Fruit fly (Drosophila melanogaster) whole organism, prepupa: ENCODE measurements around the gene Twdlalpha.

Experiments used
- CG10631 ChIP-seq: fragments of 200-800 bp; sonication (Bioruptor generic); optimal IDR thresholded peaks from 2 replicates; lab custom pipeline; 2016; ENCODE audit warnings: missing biosample characterization, missing genetic modification characterization
- CG10669 ChIP-seq: fragments of 200-800 bp; sonication (Bioruptor generic); optimal IDR thresholded peaks from 3 replicates; lab custom pipeline; 2018; ENCODE audit warnings: missing biosample characterization, mild to moderate bottlenecking, missing genetic modification characterization, moderate library complexity
- CG11294 ChIP-seq: fragments of 200-800 bp; sonication (Bioruptor generic); IDR thresholded peaks from 2 replicates; pipeline ENCODE4 v1.3.6; 2022; ENCODE audit warnings: missing biosample characterization, missing genetic modification characterization
- CG11762 ChIP-seq: fragments of 200-800 bp; sonication (Bioruptor generic); optimal IDR thresholded peaks from 3 replicates; lab custom pipeline; 2016; ENCODE audit warnings: missing biosample characterization, missing genetic modification characterization; ENCODE audit not compliant: insufficient read depth
- CG11902 ChIP-seq: fragments of 200-800 bp; sonication (Bioruptor generic); optimal IDR thresholded peaks from 3 replicates; lab custom pipeline; 2016; ENCODE audit warnings: missing biosample characterization, missing genetic modification characterization
- CG15336 ChIP-seq: fragments of 200-800 bp; sonication (Bioruptor generic); IDR thresholded peaks from 2 replicates; pipeline ENCODE4 v1.3.6; 2022; ENCODE audit warnings: missing biosample characterization, missing genetic modification characterization
- CG1621 ChIP-seq: fragments of 200-800 bp; sonication (Bioruptor generic); optimal IDR thresholded peaks from 3 replicates; lab custom pipeline; 2018; ENCODE audit warnings: missing biosample characterization, mild to moderate bottlenecking, missing genetic modification characterization
- CG16779 ChIP-seq: fragments of 200-800 bp; sonication (Bioruptor generic); optimal IDR thresholded peaks from 3 replicates; lab custom pipeline; 2017; ENCODE audit warnings: missing biosample characterization, mild to moderate bottlenecking, missing genetic modification characterization
- CG3032 ChIP-seq: fragments of 200-800 bp; optimal IDR thresholded peaks from 2 replicates; lab custom pipeline; 2019; ENCODE audit warnings: missing biosample characterization, mild to moderate bottlenecking, missing genetic modification characterization, moderate library complexity
- CG31627 ChIP-seq: fragments of 200-800 bp; sonication (Bioruptor generic); optimal IDR thresholded peaks from 3 replicates; lab custom pipeline; 2016; ENCODE audit warnings: missing biosample characterization, missing genetic modification characterization
- CG32006 ChIP-seq: fragments of 200-800 bp; sonication (Bioruptor generic); optimal IDR thresholded peaks from 3 replicates; lab custom pipeline; 2017; ENCODE audit warnings: missing biosample characterization, mild to moderate bottlenecking, missing genetic modification characterization
- CG34406 ChIP-seq: fragments of 200-800 bp; sonication (Bioruptor generic); optimal IDR thresholded peaks from 3 replicates; lab custom pipeline; 2016; ENCODE audit warnings: missing biosample characterization, missing genetic modification characterization
- CG3919 ChIP-seq: fragments of 200-800 bp; sonication (Bioruptor generic); optimal IDR thresholded peaks from 3 replicates; lab custom pipeline; 2016; ENCODE audit warnings: missing biosample characterization, missing genetic modification characterization
- CG4318 ChIP-seq: fragments of 200-800 bp; sonication (Bioruptor generic); optimal IDR thresholded peaks from 3 replicates; lab custom pipeline; 2017; ENCODE audit warnings: missing biosample characterization, mild to moderate bottlenecking, missing genetic modification characterization
- CG6163 ChIP-seq: fragments of 200-800 bp; sonication (Bioruptor generic); IDR thresholded peaks from 3 replicates; pipeline ENCODE4 v1.3.6; 2022; ENCODE audit warnings: missing biosample characterization, missing genetic modification characterization
- CG6276 ChIP-seq: fragments of 200-800 bp; sonication (Bioruptor generic); optimal IDR thresholded peaks from 2 replicates; lab custom pipeline; 2017; ENCODE audit warnings: missing biosample characterization, mild to moderate bottlenecking, missing genetic modification characterization
- CG6792 ChIP-seq: fragments of 200-800 bp; sonication (Bioruptor generic); optimal IDR thresholded peaks from 3 replicates; lab custom pipeline; 2016; ENCODE audit warnings: missing biosample characterization, missing genetic modification characterization
- CG6808 ChIP-seq: fragments of 200-800 bp; sonication (Bioruptor generic); optimal IDR thresholded peaks from 3 replicates; lab custom pipeline; 2017; ENCODE audit warnings: missing biosample characterization, missing genetic modification characterization, mild to moderate bottlenecking, moderate library complexity, missing genetic modification reagents
- CG7368 ChIP-seq: fragments of 200-800 bp; sonication (Bioruptor generic); optimal IDR thresholded peaks from 3 replicates; lab custom pipeline; 2016; ENCODE audit warnings: missing biosample characterization, missing genetic modification characterization
- CG8119 ChIP-seq: fragments of 200-800 bp; sonication (Bioruptor generic); IDR thresholded peaks from 3 replicates; pipeline ENCODE4 v1.3.6; 2022; ENCODE audit warnings: missing biosample characterization, missing genetic modification characterization
- CG8319 ChIP-seq: fragments of 200-800 bp; sonication (Bioruptor generic); optimal IDR thresholded peaks from 3 replicates; lab custom pipeline; 2016; ENCODE audit warnings: missing biosample characterization, missing genetic modification characterization
- CG9139 ChIP-seq: fragments of 200-800 bp; sonication (Bioruptor generic); optimal IDR thresholded peaks from 3 replicates; lab custom pipeline; 2017; ENCODE audit warnings: missing biosample characterization, mild to moderate bottlenecking, missing genetic modification characterization
- Eip75B ChIP-seq: fragments of 200-800 bp; sonication (Bioruptor generic); optimal IDR thresholded peaks from 3 replicates; lab custom pipeline; 2016; ENCODE audit warnings: missing biosample characterization, missing genetic modification characterization
- Eip78C ChIP-seq: fragments of 200-800 bp; sonication (Bioruptor generic); peaks from one replicate; lab custom pipeline; 2016; ENCODE audit warnings: missing biosample characterization, missing genetic modification characterization
- Ets21C ChIP-seq: fragments of 200-800 bp; sonication (Bioruptor generic); optimal IDR thresholded peaks from 3 replicates; lab custom pipeline; 2016; ENCODE audit warnings: missing biosample characterization, missing genetic modification characterization
- Ets96B ChIP-seq: fragments of 200-800 bp; optimal IDR thresholded peaks from 2 replicates; lab custom pipeline; 2019; ENCODE audit warnings: missing biosample characterization, mild to moderate bottlenecking, missing genetic modification characterization, moderate library complexity
- Gug ChIP-seq: fragments of 200-800 bp; sonication (Bioruptor generic); IDR thresholded peaks from 2 replicates; pipeline ENCODE4 v1.3.6; 2022; ENCODE audit warnings: missing biosample characterization, missing genetic modification characterization
- Hr38 ChIP-seq: sonication (Bioruptor generic); optimal IDR thresholded peaks from 2 replicates; lab custom pipeline; 2016; ENCODE audit warnings: missing biosample characterization, missing genetic modification characterization
- Hr39 ChIP-seq: fragments of 200-800 bp; sonication (Bioruptor generic); optimal IDR thresholded peaks from 2 replicates; lab custom pipeline; 2016; ENCODE audit warnings: missing biosample characterization, missing genetic modification characterization
- Hr4 ChIP-seq: fragments of 200-800 bp; sonication (Bioruptor generic); optimal IDR thresholded peaks from 3 replicates; lab custom pipeline; 2016; ENCODE audit warnings: missing biosample characterization, missing genetic modification characterization
- Lpt ChIP-seq: fragments of 200-800 bp; sonication (Bioruptor generic); optimal IDR thresholded peaks from 3 replicates; lab custom pipeline; 2016; ENCODE audit warnings: missing biosample characterization, missing genetic modification characterization
- Met ChIP-seq: fragments of 200-800 bp; sonication (Bioruptor generic); optimal IDR thresholded peaks from 3 replicates; lab custom pipeline; 2016; ENCODE audit warnings: missing biosample characterization, missing genetic modification characterization
- OdsH ChIP-seq: fragments of 200-800 bp; sonication (Bioruptor generic); optimal IDR thresholded peaks from 3 replicates; lab custom pipeline; 2016; ENCODE audit warnings: missing biosample characterization, missing genetic modification characterization
- Smox ChIP-seq: fragments of 200-800 bp; sonication (Bioruptor generic); optimal IDR thresholded peaks from 3 replicates; lab custom pipeline; 2016; ENCODE audit warnings: missing biosample characterization, missing genetic modification characterization
- Sox102F ChIP-seq: fragments of 200-800 bp; sonication (Bioruptor generic); optimal IDR thresholded peaks from 2 replicates; lab custom pipeline; 2016; ENCODE audit warnings: missing biosample characterization, mild to moderate bottlenecking, missing genetic modification characterization
- Sox14 ChIP-seq: fragments of 200-800 bp; sonication (Bioruptor generic); optimal IDR thresholded peaks from 3 replicates; lab custom pipeline; 2016; ENCODE audit warnings: missing biosample characterization, missing genetic modification characterization
- Sox15 ChIP-seq: fragments of 200-800 bp; sonication (Bioruptor generic); optimal IDR thresholded peaks from 3 replicates; lab custom pipeline; 2016; ENCODE audit warnings: missing biosample characterization, missing genetic modification characterization
- achi ChIP-seq: fragments of 200-800 bp; sonication (Bioruptor generic); optimal IDR thresholded peaks from 3 replicates; lab custom pipeline; 2016; ENCODE audit warnings: missing biosample characterization, missing genetic modification characterization
- acj6 ChIP-seq: fragments of 200-800 bp; sonication (Bioruptor generic); optimal IDR thresholded peaks from 3 replicates; lab custom pipeline; 2016; ENCODE audit warnings: missing biosample characterization, missing genetic modification characterization
- cyc ChIP-seq: fragments of 200-800 bp; sonication (Bioruptor generic); optimal IDR thresholded peaks from 3 replicates; lab custom pipeline; 2016; ENCODE audit warnings: missing biosample characterization, missing genetic modification characterization
- dac ChIP-seq: fragments of 200-800 bp; sonication (Bioruptor generic); optimal IDR thresholded peaks from 2 replicates; lab custom pipeline; 2017; ENCODE audit warnings: missing biosample characterization, mild to moderate bottlenecking, missing genetic modification characterization
- dsx ChIP-seq: fragments of 200-800 bp; optimal IDR thresholded peaks from 3 replicates; lab custom pipeline; 2019; ENCODE audit warnings: missing biosample characterization, mild to moderate bottlenecking, missing genetic modification characterization, moderate library complexity; ENCODE audit not compliant: poor library complexity, severe bottlenecking
- eg ChIP-seq: fragments of 200-800 bp; sonication (Bioruptor generic); IDR thresholded peaks from 3 replicates; pipeline ENCODE4 v1.3.6; 2022; ENCODE audit warnings: missing biosample characterization, missing genetic modification characterization
- esn ChIP-seq: fragments of 200-800 bp; sonication (Bioruptor generic); optimal IDR thresholded peaks from 2 replicates; lab custom pipeline; 2016; ENCODE audit warnings: missing biosample characterization, mild to moderate bottlenecking, missing genetic modification characterization, moderate library complexity
- fd85E ChIP-seq: fragments of 200-800 bp; sonication (Bioruptor generic); optimal IDR thresholded peaks from 3 replicates; lab custom pipeline; 2016; ENCODE audit warnings: missing biosample characterization, missing genetic modification characterization
- fkh ChIP-seq: fragments of 200-800 bp; sonication (Bioruptor generic); optimal IDR thresholded peaks from 3 replicates; lab custom pipeline; 2017; ENCODE audit warnings: missing biosample characterization, mild to moderate bottlenecking, missing genetic modification characterization, moderate library complexity
- lz ChIP-seq: fragments of 200-800 bp; sonication (Bioruptor generic); optimal IDR thresholded peaks from 3 replicates; lab custom pipeline; 2016; ENCODE audit warnings: missing biosample characterization, missing genetic modification characterization
- net ChIP-seq: fragments of 200-800 bp; sonication (Bioruptor generic); optimal IDR thresholded peaks from 3 replicates; lab custom pipeline; 2016; ENCODE audit warnings: missing biosample characterization, missing genetic modification characterization
- salr ChIP-seq, 2 experiments: fragments of 200-800 bp; sonication (Bioruptor generic); optimal IDR thresholded peaks; 3 replicates each; lab custom pipeline; 2016 to 2018; ENCODE audit warnings: missing biosample characterization in 2 of 2, missing genetic modification characterization in 2 of 2, mild to moderate bottlenecking in 1 of 2
- spab ChIP-seq: fragments of 200-800 bp; sonication (Bioruptor generic); optimal IDR thresholded peaks from 2 replicates; lab custom pipeline; 2017; ENCODE audit warnings: missing biosample characterization, mild to moderate bottlenecking, missing genetic modification characterization, missing genetic modification reagents
- ss ChIP-seq, 2 experiments: fragments of 200-800 bp; sonication (Bioruptor generic); optimal IDR thresholded peaks; 2 replicates in 1 of 2; 3 replicates in 1 of 2; lab custom pipeline; 2017 to 2018; ENCODE audit warnings: mild to moderate bottlenecking in 2 of 2, missing biosample characterization in 2 of 2, missing genetic modification characterization in 2 of 2, moderate library complexity in 1 of 2
- svp ChIP-seq: fragments of 200-800 bp; sonication (Bioruptor generic); peaks from one replicate; lab custom pipeline; 2016; ENCODE audit warnings: missing biosample characterization, missing genetic modification characterization
- topi ChIP-seq: fragments of 200-800 bp; sonication (Bioruptor generic); optimal IDR thresholded peaks from 3 replicates; lab custom pipeline; 2016; ENCODE audit warnings: missing biosample characterization, missing genetic modification characterization

Gene Twdlalpha

DNA sequence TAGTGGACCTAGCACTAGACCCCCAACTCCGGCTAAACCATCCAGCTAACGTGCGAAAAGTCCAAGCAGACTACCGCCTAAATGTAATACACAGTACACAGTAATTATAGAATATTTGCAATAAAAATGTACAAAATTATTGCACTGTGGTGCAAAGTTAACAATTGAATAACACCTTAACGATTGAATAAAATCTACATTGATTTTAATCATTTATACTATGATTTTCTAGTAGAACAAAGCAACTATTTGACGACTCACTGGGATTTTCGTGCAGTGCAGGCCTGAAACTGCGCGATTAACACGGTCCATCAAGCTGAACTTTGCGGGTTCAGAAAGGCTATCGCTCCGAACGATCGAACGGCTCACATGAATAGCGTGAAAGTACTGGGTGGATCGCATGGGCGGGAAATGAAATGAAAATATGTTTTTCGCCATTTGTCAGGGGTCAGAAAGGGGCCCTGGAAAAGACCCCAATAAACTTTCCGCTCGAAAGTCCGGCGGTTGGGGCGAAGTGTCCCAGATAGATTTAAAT lies 35.6 kb downstream of the Twdlalpha start:
- TF ChIP-seq esn (GFP tag; lab: Kevin White, UChicago) (no peak), Gug (GFP tag; lab: Robert Waterston, UW) (no peak), CG8319 (GFP tag; lab: Kevin White, UChicago) (no peak), CG11294 (GFP tag; lab: Robert Waterston, UW) (no peak), CG31627 (no peak), CG6276 (GFP tag; lab: Kevin White, UChicago) (peak; percentile 40), Eip78C (GFP tag; lab: Kevin White, UChicago) (peak; percentile 76), dac (GFP tag; lab: Kevin White, UChicago) (no peak), cyc (no peak), CG3032 (peak; percentile 3), spab (GFP tag; lab: Kevin White, UChicago) (no peak), svp (GFP tag; lab: Kevin White, UChicago) (peak; percentile 96), CG10669 (peak; percentile 13), fd85E (GFP tag; lab: Kevin White, UChicago) (no peak), Eip75B (GFP tag; lab: Kevin White, UChicago) (no peak), CG9139 (GFP tag; lab: Kevin White, UChicago) (no peak), Met (GFP tag; lab: Kevin White, UChicago) (no peak), Hr39 (GFP tag; lab: Kevin White, UChicago) (no peak), CG6163 (no peak; the same call in 2 of the 3 replicates), Ets21C (no peak), CG6808 (GFP tag; lab: Kevin White, UChicago) (no peak), Lpt (GFP tag; lab: Kevin White, UChicago) (no peak), fkh (no peak), CG32006 (GFP tag; lab: Kevin White, UChicago) (peak; percentile 56), achi (GFP tag; lab: Kevin White, UChicago) (peak; percentile 9), CG4318 (GFP tag; lab: Kevin White, UChicago) (no peak), topi (GFP tag; lab: Kevin White, UChicago) (peak; percentile 28), salr (GFP tag; optimal IDR thresholded peaks at IDR 0.05; lab: Kevin White, UChicago) (peak in 1 of 2 experiments; percentile 0), Sox102F (GFP tag; lab: Kevin White, UChicago) (no peak), OdsH (GFP tag; lab: Kevin White, UChicago) (no peak), CG1621 (tag; lab: Kevin White, UChicago) (no peak), CG15336 (GFP tag; lab: Robert Waterston, UW) (no peak), CG10631 (no peak), acj6 (no peak), Sox14 (GFP tag; lab: Kevin White, UChicago) (no peak), CG16779 (tag; lab: Kevin White, UChicago) (no peak), CG3919 (GFP tag; lab: Kevin White, UChicago) (peak; percentile 22), lz (GFP tag; lab: Kevin White, UChicago) (no peak), CG34406 (GFP tag; lab: Kevin White, UChicago) (no peak), CG7368 (GFP tag; lab: Kevin White, UChicago) (no peak), CG11762 (no peak), Sox15 (GFP tag; lab: Kevin White, UChicago) (no peak), Ets96B (tag; lab: Kevin White, UChicago) (peak; percentile 3), ss (GFP tag; optimal IDR thresholded peaks at IDR 0.05; lab: Kevin White, UChicago) (no peak), CG8119 (GFP tag; lab: Robert Waterston, UW) (0 out of 3 replicates have a peak, but pooled peaks have one; percentile 39), CG11902 (GFP tag; lab: Kevin White, UChicago) (no peak), Smox (GFP tag; lab: Kevin White, UChicago) (no peak), eg (GFP tag; lab: Robert Waterston, UW) (peak; percentile 28; the same call in 1 of the 3 replicates), net (GFP tag; lab: Kevin White, UChicago) (no peak), Hr4 (GFP tag; lab: Kevin White, UChicago) (peak; percentile 29), dsx (GFP tag; lab: Kevin White, UChicago) (peak; percentile 25), Hr38 (no peak), CG6792 (GFP tag; lab: Kevin White, UChicago) (no peak)
